Worm (Caenorhabditis elegans): Measurements from ENCODE around the gene rml-3.

DNA sequence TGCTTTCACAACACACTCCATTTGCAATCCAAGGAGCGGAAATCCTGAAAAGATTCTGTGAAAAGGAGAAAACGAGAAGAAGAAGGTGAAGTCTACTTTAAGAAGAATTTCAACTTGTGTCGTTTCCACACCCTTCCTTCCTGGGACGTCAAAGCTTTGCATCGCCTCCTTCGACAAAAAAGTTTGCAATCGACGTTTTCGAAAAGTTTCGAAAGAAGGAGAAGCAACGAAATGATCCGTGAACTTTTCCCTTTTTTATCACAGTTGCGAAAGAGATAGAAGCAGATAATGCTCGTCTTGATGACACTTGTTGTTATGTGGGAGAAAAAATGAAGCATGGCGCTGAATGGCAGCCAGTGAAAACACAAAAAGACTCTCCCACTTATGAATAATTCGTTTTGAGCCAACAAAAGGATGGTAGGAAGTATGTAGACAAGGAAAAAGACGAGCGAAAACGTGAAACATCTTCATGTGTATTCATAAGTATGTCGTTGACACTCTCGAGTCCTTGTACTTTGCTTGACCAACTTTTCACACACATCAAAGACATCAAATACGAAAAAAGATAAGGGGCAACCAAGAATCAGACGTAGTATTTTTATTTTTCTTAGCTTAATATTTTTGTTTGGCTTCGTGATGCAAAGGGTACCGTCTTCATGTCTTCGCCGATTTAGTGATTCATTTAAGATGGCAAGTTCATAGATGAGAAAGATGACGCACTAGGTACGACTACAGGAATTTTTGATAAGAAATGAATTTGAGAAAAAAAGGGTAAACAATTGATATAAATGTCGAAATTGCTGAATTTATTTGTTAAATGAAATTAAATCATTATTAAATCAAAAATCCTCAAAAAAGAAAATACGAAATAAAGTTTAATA lies 10.2 kb upstream of the rml-3 start:
- no peak for TF ChIP-seq him-1 (tag; optimal IDR thresholded peaks at IDR 0.05)
- no peak for TF ChIP-seq W03F9.2 (tag; optimal IDR thresholded peaks at IDR 0.05)

Measured in whole organism, L4/young adult.